Fruit fly (Drosophila melanogaster): ENCODE data around the gene yata.

Gene yata

dm6 chr3R:29786016-29786996 lies 37.3 kb downstream of the yata start (continued):
- no peak for TF ChIP-seq Awh (GFP tag; IDR thresholded peaks at IDR 0.05)
- TF ChIP-seq Dip2 (GFP tag; IDR thresholded peaks at IDR 0.05) = no peak
- no peak for TF ChIP-seq Abd-B (GFP tag; optimal IDR thresholded peaks at IDR 0.05)
- no peak for TF ChIP-seq cas (GFP tag; IDR thresholded peaks at IDR 0.05)
- TF ChIP-seq dm (GFP tag; optimal IDR thresholded peaks at IDR 0.05) = no peak
- no peak for TF ChIP-seq her (GFP tag; optimal IDR thresholded peaks at IDR 0.05)
- no peak for TF ChIP-seq CG7786 (GFP tag; optimal IDR thresholded peaks at IDR 0.05)
- TF ChIP-seq CG1647 (GFP tag; optimal IDR thresholded peaks at IDR 0.05) = no peak
- TF ChIP-seq Ets97D (GFP tag; optimal IDR thresholded peaks at IDR 0.05) = no peak
- no peak for TF ChIP-seq CG2678 (tag; optimal IDR thresholded peaks at IDR 0.05)
- no peak for TF ChIP-seq CG10147 (GFP tag; optimal IDR thresholded peaks at IDR 0.05)
- no peak for TF ChIP-seq CG42726 (GFP tag; IDR thresholded peaks at IDR 0.05; ENCODE audit: partially characterized antibody)
- no peak for TF ChIP-seq Oli (tag; optimal IDR thresholded peaks at IDR 0.05)
- TF ChIP-seq ci (GFP tag; IDR thresholded peaks at IDR 0.05) = peak; percentile 54; the same call in 2 of the 3 replicates
- TF ChIP-seq CG11504 (tag; optimal IDR thresholded peaks at IDR 0.05) = peak; percentile 43
- TF ChIP-seq Nf-YB (GFP tag; optimal IDR thresholded peaks at IDR 0.05) = no peak
- TF ChIP-seq nau (GFP tag; optimal IDR thresholded peaks at IDR 0.05) = no peak
- no peak for TF ChIP-seq MESR4 (GFP tag; optimal IDR thresholded peaks at IDR 0.05)
- TF ChIP-seq br (optimal IDR thresholded peaks at IDR 0.05) = no peak
- TF ChIP-seq da (GFP tag; optimal IDR thresholded peaks at IDR 0.05) = no peak
- TF ChIP-seq so (GFP tag; IDR thresholded peaks at IDR 0.05) = no peak
- TF ChIP-seq CG30020 (tag; optimal IDR thresholded peaks at IDR 0.05) = no peak
- TF ChIP-seq CG13287 (GFP tag; IDR thresholded peaks at IDR 0.05; ENCODE audit: partially characterized antibody) = no peak
- TF ChIP-seq toy (GFP tag; IDR thresholded peaks at IDR 0.05) = no peak
- TF ChIP-seq kni (GFP tag; optimal IDR thresholded peaks at IDR 0.05) = no peak
- TF ChIP-seq pros (GFP tag; optimal IDR thresholded peaks at IDR 0.05) = no peak
- TF ChIP-seq CG14965 (GFP tag; optimal IDR thresholded peaks at IDR 0.05; ENCODE audit: borderline replicate concordance) = no peak
- TF ChIP-seq CG33557 (GFP tag; optimal IDR thresholded peaks at IDR 0.05) = no peak
- TF ChIP-seq exex (tag; optimal IDR thresholded peaks at IDR 0.05) = no peak
- TF ChIP-seq unc-4 (GFP tag; IDR thresholded peaks at IDR 0.05; ENCODE audit: partially characterized antibody) = no peak
- peak; percentile 14; the same call in 1 of the 2 replicates for TF ChIP-seq CG6689 (GFP tag; IDR thresholded peaks at IDR 0.05)
- TF ChIP-seq CG1024 (GFP tag; IDR thresholded peaks at IDR 0.05) = no peak
- TF ChIP-seq CG12236 (GFP tag; optimal IDR thresholded peaks at IDR 0.05) = no peak
- no peak for TF ChIP-seq fd3F (GFP tag; optimal IDR thresholded peaks at IDR 0.05)
- peak; percentile 26; the same call in 1 of the 2 replicates for TF ChIP-seq Atf6 (GFP tag; IDR thresholded peaks at IDR 0.05)
- no peak for TF ChIP-seq CG16813 (GFP tag; IDR thresholded peaks at IDR 0.05; ENCODE audit: partially characterized antibody)
- no peak for TF ChIP-seq Ravus (GFP tag; IDR thresholded peaks at IDR 0.05)
- TF ChIP-seq E2f2 (GFP tag; IDR thresholded peaks at IDR 0.05) = no peak
- TF ChIP-seq D19B (GFP tag; optimal IDR thresholded peaks at IDR 0.05) = no peak
- TF ChIP-seq CG11093 (GFP tag; IDR thresholded peaks at IDR 0.05) = no peak
- no peak for TF ChIP-seq CG15269 (tag; optimal IDR thresholded peaks at IDR 0.05)
- TF ChIP-seq Hr3 (GFP tag; optimal IDR thresholded peaks at IDR 0.05) = no peak
- TF ChIP-seq CG7839 (tag; optimal IDR thresholded peaks at IDR 0.05) = no peak
- TF ChIP-seq CG3995 (GFP tag; optimal IDR thresholded peaks at IDR 0.05) = no peak
- TF ChIP-seq CG31441 (GFP tag; IDR thresholded peaks at IDR 0.05) = no peak
- TF ChIP-seq Opbp (GFP tag; IDR thresholded peaks at IDR 0.05; ENCODE audit: partially characterized antibody) = no peak
- TF ChIP-seq Adf1 (GFP tag; IDR thresholded peaks at IDR 0.05) = no peak
- no peak for TF ChIP-seq CG7271 (tag; optimal IDR thresholded peaks at IDR 0.05)
- TF ChIP-seq Fer3 (tag; optimal IDR thresholded peaks at IDR 0.05) = no peak

Measured in whole organism, embryonic.